Fruit fly (Drosophila melanogaster) whole organism, wandering third instar larva: ENCODE measurements around the gene frc.
A peak's percentile ranks its signal among the peaks of the same experiment; 100 is the strongest.

Source experiments
- Abd-B ChIP-seq: fragments of >200 bp; optimal IDR thresholded peaks from 2 replicates; lab custom pipeline; 2017; ENCODE audit warnings: missing biosample characterization, missing genetic modification characterization
- Myc ChIP-seq: fragments of >200 bp; optimal IDR thresholded peaks from 2 replicates; lab custom pipeline; 2017
- OdsH ChIP-seq: fragments of 200-800 bp; sonication (Bioruptor generic); optimal IDR thresholded peaks from 2 replicates; lab custom pipeline; 2016; ENCODE audit warnings: missing biosample characterization, mild to moderate bottlenecking, missing genetic modification characterization
- pan ChIP-seq: fragments of >200 bp; optimal IDR thresholded peaks from 2 replicates; lab custom pipeline; 2017
- rgr ChIP-seq: fragments of 200-800 bp; sonication (Bioruptor generic); optimal IDR thresholded peaks from 3 replicates; lab custom pipeline; 2016; ENCODE audit warnings: missing biosample characterization, mild to moderate bottlenecking, missing genetic modification characterization

DNA sequence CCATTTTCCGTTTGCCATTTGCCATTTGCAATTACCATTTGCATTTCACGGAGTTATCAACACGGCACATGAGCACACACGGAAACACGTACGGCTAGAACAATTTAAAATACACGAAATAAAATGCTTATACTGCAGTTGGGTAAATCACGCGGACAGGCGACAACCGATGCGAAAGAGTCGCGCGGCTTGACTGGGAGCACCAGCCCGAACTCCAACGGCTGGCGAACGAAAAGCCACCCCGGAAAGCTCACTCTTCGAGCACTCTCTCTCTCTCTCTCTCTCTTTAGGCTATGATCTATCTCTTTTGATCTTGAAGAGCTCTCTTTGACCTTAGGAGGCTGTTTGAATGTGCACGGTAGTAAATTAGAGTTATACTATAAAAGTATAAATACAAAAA lies 11.7 kb downstream of the frc start, which contains the start of gene blot:
- TF ChIP-seq rgr: peak; percentile 15
- no peak for TF ChIP-seq pan (lab: Kevin White, UChicago)
- TF ChIP-seq Abd-B (GFP tag; lab: Kevin White, UChicago): no peak
- no peak for TF ChIP-seq OdsH (GFP tag; lab: Kevin White, UChicago)
- no peak for TF ChIP-seq Myc (lab: Kevin White, UChicago)
